Fruit fly (Drosophila melanogaster) whole organism, embryonic: ENCODE measurements around the gene Vha55.

Experiments
- CG11560 ChIP-seq: fragments of 200-800 bp; sonication (Bioruptor generic); IDR thresholded peaks from 3 replicates; pipeline ENCODE4 v1.3.6; 2022; ENCODE audit warnings: missing biosample characterization, missing genetic modification characterization
- CG12071 ChIP-seq: fragments of 200-800 bp; sonication (Bioruptor generic); optimal IDR thresholded peaks from 3 replicates; lab custom pipeline; 2018; ENCODE audit warnings: missing biosample characterization, mild to moderate bottlenecking, missing genetic modification characterization
- CG12236 ChIP-seq: fragments of 200-800 bp; sonication (Bioruptor generic); optimal IDR thresholded peaks from 2 replicates; lab custom pipeline; 2016; ENCODE audit warnings: missing biosample characterization, missing genetic modification characterization
- CG15479 ChIP-seq: fragments of 200-800 bp; sonication (Bioruptor generic); optimal IDR thresholded peaks from 3 replicates; lab custom pipeline; 2019; ENCODE audit warnings: missing biosample characterization, mild to moderate bottlenecking, missing genetic modification characterization, moderate library complexity
- CG16779 ChIP-seq: fragments of 200-800 bp; sonication (Bioruptor generic); IDR thresholded peaks from 2 replicates; pipeline ENCODE4 v1.3.6; 2022; ENCODE audit warnings: missing biosample characterization, missing genetic modification characterization
- CG17612 ChIP-seq: fragments of 200-800 bp; sonication (Bioruptor generic); IDR thresholded peaks from 2 replicates; pipeline ENCODE4 v1.3.6; 2022; ENCODE audit warnings: missing biosample characterization, missing genetic modification characterization
- CG18011 ChIP-seq: fragments of 200-800 bp; sonication (Bioruptor generic); optimal IDR thresholded peaks from 2 replicates; lab custom pipeline; 2017; ENCODE audit warnings: missing biosample characterization, missing genetic modification characterization, mild to moderate bottlenecking, moderate library complexity, missing genotype
- CG34376 ChIP-seq: fragments of 200-800 bp; sonication (Bioruptor generic); optimal IDR thresholded peaks from 2 replicates; lab custom pipeline; 2018; ENCODE audit warnings: missing biosample characterization, mild to moderate bottlenecking, missing genetic modification characterization
- CG3995 ChIP-seq: fragments of 200-800 bp; sonication (Bioruptor generic); optimal IDR thresholded peaks from 3 replicates; lab custom pipeline; 2016; ENCODE audit warnings: missing biosample characterization, missing genetic modification characterization
- CG6272 ChIP-seq: fragments of 200-800 bp; sonication (Bioruptor generic); IDR thresholded peaks from 2 replicates; pipeline ENCODE4 v1.3.6; 2022; ENCODE audit warnings: missing biosample characterization, missing genetic modification characterization
- CG7271 ChIP-seq: fragments of 200-800 bp; sonication (Bioruptor generic); optimal IDR thresholded peaks from 2 replicates; lab custom pipeline; 2018; ENCODE audit warnings: missing biosample characterization, mild to moderate bottlenecking, missing genetic modification characterization, moderate library complexity
- CG7786 ChIP-seq: fragments of 200-800 bp; sonication (Bioruptor generic); optimal IDR thresholded peaks from 2 replicates; lab custom pipeline; 2016; ENCODE audit warnings: missing biosample characterization, missing genetic modification characterization
- CG7839 ChIP-seq: fragments of 200-800 bp; sonication (Bioruptor generic); optimal IDR thresholded peaks from 3 replicates; lab custom pipeline; 2018; ENCODE audit warnings: missing biosample characterization, mild to moderate bottlenecking, missing genetic modification characterization, moderate library complexity
- CG8478 ChIP-seq: fragments of >200 bp; optimal IDR thresholded peaks from 2 replicates; lab custom pipeline; 2018
- D ChIP-seq, 2 experiments: fragments of 200-800 bp in 1 of 2; fragments of >200 bp in 1 of 2; sonication (Bioruptor generic) in 1 of 2; optimal IDR thresholded peaks; 2 replicates in 1 of 2; 3 replicates in 1 of 2; lab custom pipeline; 2017; ENCODE audit warnings: mild to moderate bottlenecking in 1 of 2, missing biosample characterization in 1 of 2, missing genetic modification characterization in 1 of 2, missing genetic modification reagents in 1 of 2
- Hand ChIP-seq: fragments of 200-800 bp; sonication (Bioruptor generic); optimal IDR thresholded peaks from 2 replicates; lab custom pipeline; 2017; ENCODE audit warnings: mild to moderate bottlenecking, missing biosample characterization, missing genetic modification reagents, missing genetic modification characterization
- HmgZ ChIP-seq: fragments of 200-800 bp; sonication (Bioruptor generic); optimal IDR thresholded peaks from 2 replicates; lab custom pipeline; 2018; ENCODE audit warnings: missing biosample characterization, mild to moderate bottlenecking, missing genetic modification characterization
- Hr78 ChIP-seq, 2 experiments: fragments of 200-800 bp in 1 of 2; fragments of >200 bp in 1 of 2; sonication (Bioruptor generic) in 1 of 2; optimal IDR thresholded peaks; 2 replicates each; lab custom pipeline; 2017 to 2019; ENCODE audit warnings: missing biosample characterization in 2 of 2, missing genetic modification characterization in 2 of 2, mild to moderate bottlenecking in 1 of 2, moderate library complexity in 1 of 2
- Med ChIP-seq: fragments of 200-800 bp; sonication (Bioruptor generic); peaks from one replicate; lab custom pipeline; 2016; ENCODE audit warnings: missing biosample characterization, missing genetic modification characterization, mild to moderate bottlenecking, inconsistent platforms, moderate library complexity
- Neu2 ChIP-seq: fragments of 200-800 bp; sonication (Bioruptor generic); optimal IDR thresholded peaks from 3 replicates; lab custom pipeline; 2016; ENCODE audit warnings: missing biosample characterization, missing genetic modification characterization, borderline replicate concordance
- Scr ChIP-seq: fragments of 200-800 bp; sonication (Bioruptor generic); IDR thresholded peaks from 2 replicates; pipeline ENCODE4 v1.3.6; 2022; ENCODE audit warnings: missing biosample characterization, missing genetic modification characterization; ENCODE audit not compliant: partially characterized antibody
- Spps ChIP-seq: fragments of 200-800 bp; sonication (Bioruptor generic); optimal IDR thresholded peaks from 2 replicates; lab custom pipeline; 2018; ENCODE audit warnings: missing biosample characterization, mild to moderate bottlenecking, missing genetic modification characterization
- Sry-β ChIP-seq: fragments of 200-800 bp; sonication (Bioruptor generic); optimal IDR thresholded peaks from 2 replicates; lab custom pipeline; 2018; ENCODE audit warnings: missing biosample characterization, mild to moderate bottlenecking, missing genetic modification characterization, moderate library complexity
- ara ChIP-seq: fragments of 200-800 bp; sonication (Bioruptor generic); IDR thresholded peaks from 2 replicates; pipeline ENCODE4 v1.3.6; 2022; ENCODE audit warnings: missing biosample characterization, missing genetic modification characterization
- cg ChIP-seq: fragments of 200-800 bp; sonication (Bioruptor generic); optimal IDR thresholded peaks from 3 replicates; lab custom pipeline; 2019; ENCODE audit warnings: missing biosample characterization, mild to moderate bottlenecking, missing genetic modification characterization, moderate library complexity
- chif ChIP-seq, 2 experiments: fragments of 200-800 bp; sonication (Bioruptor generic); optimal IDR thresholded peaks; 3 replicates each; lab custom pipeline; 2016; ENCODE audit warnings: missing biosample characterization in 2 of 2, missing genetic modification characterization in 2 of 2
- ci ChIP-seq: fragments of 200-800 bp; sonication (Bioruptor generic); IDR thresholded peaks from 3 replicates; pipeline ENCODE4 v1.3.6; 2022; ENCODE audit warnings: missing biosample characterization, missing genetic modification characterization
- crp ChIP-seq, 2 experiments: fragments of 200-800 bp; sonication (Bioruptor generic); optimal IDR thresholded peaks; 2 replicates in 1 of 2; 3 replicates in 1 of 2; lab custom pipeline; 2017; ENCODE audit warnings: missing biosample characterization in 2 of 2, missing genetic modification characterization in 2 of 2, mild to moderate bottlenecking in 1 of 2, moderate library complexity in 1 of 2
- dimm ChIP-seq: fragments of 200-800 bp; sonication (Bioruptor generic); IDR thresholded peaks from 2 replicates; pipeline ENCODE4 v1.3.6; 2022; ENCODE audit warnings: missing biosample characterization, missing genetic modification characterization
- en ChIP-seq: fragments of 200-800 bp; sonication (Bioruptor generic); optimal IDR thresholded peaks from 2 replicates; lab custom pipeline; 2016; ENCODE audit warnings: missing biosample characterization, missing genetic modification characterization
- fu2 ChIP-seq: fragments of 200-800 bp; sonication (Bioruptor generic); optimal IDR thresholded peaks from 2 replicates; lab custom pipeline; 2016; ENCODE audit warnings: missing biosample characterization, missing genetic modification characterization
- gcm ChIP-seq: fragments of 200-800 bp; sonication (Bioruptor generic); optimal IDR thresholded peaks from 2 replicates; lab custom pipeline; 2019; ENCODE audit warnings: missing biosample characterization, mild to moderate bottlenecking, missing genetic modification characterization, moderate library complexity
- hkb ChIP-seq, 2 experiments: fragments of 200-800 bp in 1 of 2; fragments of >200 bp in 1 of 2; sonication (Bioruptor generic) in 1 of 2; IDR thresholded peaks in 1 of 2; optimal IDR thresholded peaks in 1 of 2; 2 replicates each; pipeline versions ENCODE4 v1.3.6 to Lab custom; 2017 to 2022; ENCODE audit warnings: missing biosample characterization in 1 of 2, missing genetic modification characterization in 1 of 2
- ind ChIP-seq: fragments of 200-800 bp; sonication (Bioruptor generic); optimal IDR thresholded peaks from 3 replicates; lab custom pipeline; 2016; ENCODE audit warnings: missing biosample characterization, missing genetic modification characterization
- inv ChIP-seq: fragments of 200-800 bp; sonication (Bioruptor generic); IDR thresholded peaks from 2 replicates; pipeline ENCODE4 v1.3.6; 2022; ENCODE audit warnings: missing biosample characterization, missing genetic modification characterization; ENCODE audit not compliant: partially characterized antibody
- jing ChIP-seq: fragments of 200-800 bp; sonication (Bioruptor generic); optimal IDR thresholded peaks from 2 replicates; lab custom pipeline; 2018; ENCODE audit warnings: missing biosample characterization, mild to moderate bottlenecking, missing genetic modification characterization
- kni ChIP-seq: fragments of 200-800 bp; sonication (Bioruptor generic); optimal IDR thresholded peaks from 3 replicates; lab custom pipeline; 2017; ENCODE audit warnings: mild to moderate bottlenecking, missing biosample characterization, missing genetic modification reagents, missing genetic modification characterization
- knrl ChIP-seq: fragments of 200-800 bp; sonication (Bioruptor generic); IDR thresholded peaks from 3 replicates; pipeline ENCODE4 v1.3.6; 2022; ENCODE audit warnings: missing biosample characterization, missing genetic modification characterization; ENCODE audit not compliant: partially characterized antibody
- lbe ChIP-seq: fragments of 200-800 bp; sonication (Bioruptor generic); optimal IDR thresholded peaks from 2 replicates; lab custom pipeline; 2016; ENCODE audit warnings: missing biosample characterization, mild to moderate bottlenecking, missing genetic modification characterization
- lmd ChIP-seq: fragments of 200-800 bp; sonication (Bioruptor generic); IDR thresholded peaks from 2 replicates; pipeline ENCODE4 v1.3.6; 2022; ENCODE audit warnings: missing biosample characterization, missing genetic modification characterization
- lola ChIP-seq, 3 experiments: fragments of >200 bp in 2 of 3; fragments of 200-800 bp in 1 of 3; sonication (Bioruptor generic) in 1 of 3; optimal IDR thresholded peaks; 2 replicates each; lab custom pipeline; 2017 to 2019; ENCODE audit warnings: missing biosample characterization in 3 of 3, missing genetic modification characterization in 3 of 3, mild to moderate bottlenecking in 1 of 3, moderate library complexity in 1 of 3
- lov ChIP-seq, 2 experiments: fragments of 200-800 bp in 1 of 2; fragments of >200 bp in 1 of 2; sonication (Bioruptor generic) in 1 of 2; IDR thresholded peaks in 1 of 2; optimal IDR thresholded peaks in 1 of 2; 2 replicates in 1 of 2; 3 replicates in 1 of 2; pipeline versions ENCODE4 v1.3.6 to Lab custom; 2017 to 2022; ENCODE audit warnings: missing biosample characterization in 1 of 2, missing genetic modification characterization in 1 of 2
- nmo ChIP-seq: fragments of 200-800 bp; sonication (Bioruptor generic); optimal IDR thresholded peaks from 2 replicates; lab custom pipeline; 2018; ENCODE audit warnings: missing biosample characterization, mild to moderate bottlenecking, missing genetic modification characterization, moderate library complexity
- sd ChIP-seq: fragments of 200-800 bp; sonication (Bioruptor generic); optimal IDR thresholded peaks from 3 replicates; lab custom pipeline; 2018; ENCODE audit warnings: missing biosample characterization, mild to moderate bottlenecking, missing genetic modification characterization, moderate library complexity
- sens ChIP-seq: fragments of 200-800 bp; sonication (Bioruptor generic); peaks from one replicate; lab custom pipeline; 2016; ENCODE audit warnings: missing biosample characterization, missing genetic modification characterization
- stc ChIP-seq: fragments of 200-800 bp; sonication (Bioruptor generic); IDR thresholded peaks from 2 replicates; pipeline ENCODE4 v1.3.6; 2022; ENCODE audit warnings: missing biosample characterization, missing genetic modification characterization
- vvl ChIP-seq: fragments of 200-800 bp; sonication (Bioruptor generic); IDR thresholded peaks from 2 replicates; pipeline ENCODE4 v1.3.6; 2022; ENCODE audit warnings: missing biosample characterization, missing genetic modification characterization

Gene Vha55

DNA sequence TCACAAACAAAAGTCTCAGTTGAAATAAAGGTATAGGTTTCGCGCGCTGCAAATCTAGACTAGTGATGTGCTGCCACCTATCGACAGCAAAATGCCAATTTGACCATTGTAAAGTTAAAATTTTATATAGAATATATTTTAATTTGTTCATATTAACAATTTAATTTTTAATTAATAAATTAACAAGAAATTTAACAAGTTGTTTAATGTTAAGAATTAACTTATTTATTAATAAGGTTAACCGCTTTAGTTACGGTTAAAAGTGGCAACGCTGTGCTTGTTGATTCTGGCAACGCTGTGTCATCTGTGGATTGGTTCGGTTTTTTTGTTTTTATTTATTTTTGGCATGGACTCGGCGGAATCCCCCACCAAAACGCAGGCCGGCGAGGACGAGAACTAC lies 2.7 kb upstream of the Vha55 start, which contains the start of gene Not10 (continued):
- TF ChIP-seq lola (GFP tag; optimal IDR thresholded peaks at IDR 0.05; lab: Kevin White, UChicago) (peak in 1 of 3 experiments; percentile 11), CG18011 (GFP tag; lab: Kevin White, UChicago) (no peak), chif (GFP tag; optimal IDR thresholded peaks at IDR 0.05; lab: Kevin White, UChicago) (no peak), hkb (optimal IDR thresholded peaks at IDR 0.05; lab: Kevin White, UChicago) (no peak), hkb (GFP tag; IDR thresholded peaks at IDR 0.05; lab: Robert Waterston, UW) (no peak), stc (no peak), Sry-β (no peak), lbe (no peak), nmo (GFP tag; lab: Kevin White, UChicago) (peak; percentile 61), crp (GFP tag; optimal IDR thresholded peaks at IDR 0.05; lab: Kevin White, UChicago) (peak in 1 of 2 experiments; percentile 8), ci (GFP tag; lab: Robert Waterston, UW) (no peak), Scr (GFP tag; lab: Robert Waterston, UW) (peak; percentile 78), CG11560 (no peak), HmgZ (tag; lab: Kevin White, UChicago) (peak; percentile 35), CG17612 (GFP tag; lab: Robert Waterston, UW) (no peak), CG12236 (GFP tag; lab: Kevin White, UChicago) (no peak), knrl (GFP tag; lab: Robert Waterston, UW) (peak; percentile 75), lov (optimal IDR thresholded peaks at IDR 0.05; lab: Kevin White, UChicago) (no peak), lov (GFP tag; IDR thresholded peaks at IDR 0.05; lab: Robert Waterston, UW) (no peak), ind (GFP tag; lab: Kevin White, UChicago) (peak; percentile 44), lmd (GFP tag; lab: Robert Waterston, UW) (no peak; the same call in 1 of the 2 replicates), CG7786 (GFP tag; lab: Kevin White, UChicago) (no peak), CG12071 (GFP tag; lab: Kevin White, UChicago) (no peak), en (no peak), CG7839 (no peak), dimm (GFP tag; lab: Robert Waterston, UW) (no peak), Neu2 (no peak), vvl (GFP tag; lab: Robert Waterston, UW) (0 out of 2 replicates have a peak, but pooled peaks have one; percentile 11), CG6272 (peak; percentile 48; the same call in 1 of the 2 replicates), fu2 (GFP tag; lab: Kevin White, UChicago) (no peak), jing (no peak), inv (GFP tag; lab: Robert Waterston, UW) (peak; percentile 61)

DNA sequence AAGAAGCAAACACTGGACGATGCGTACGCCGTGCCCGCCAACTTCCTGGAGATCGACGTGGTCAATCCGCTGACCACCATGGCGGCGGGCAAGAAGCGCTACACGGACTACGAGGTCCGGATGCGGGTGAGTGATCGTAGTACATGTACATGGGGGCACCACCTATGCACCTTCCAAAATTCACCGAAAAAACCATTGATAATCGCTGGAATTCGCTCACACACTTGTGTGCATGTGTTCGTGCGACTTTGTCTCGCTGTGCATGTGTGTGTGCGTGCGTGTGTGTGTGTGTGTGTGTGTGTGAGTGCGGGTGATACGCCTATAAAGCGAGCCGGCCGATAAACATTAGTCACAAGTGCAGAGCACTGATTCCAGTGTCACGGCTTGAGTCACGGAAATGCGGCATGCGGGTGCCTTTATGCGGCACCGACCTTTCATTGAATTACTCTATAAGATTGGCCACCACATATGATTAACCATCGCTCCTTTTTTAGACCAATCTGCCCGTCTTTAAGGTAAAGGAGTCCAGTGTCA lies 833 bp upstream of the Vha55 start:
- TF ChIP-seq Spps (tag; lab: Kevin White, UChicago) (no peak), sens (GFP tag; lab: Kevin White, UChicago) (peak; percentile 39), CG15479 (GFP tag; lab: Kevin White, UChicago) (no peak), ara (GFP tag; lab: Robert Waterston, UW) (no peak), Hr78 (GFP tag; optimal IDR thresholded peaks at IDR 0.05; lab: Kevin White, UChicago) (peak in 1 of 2 experiments; percentile 34), CG8478 (lab: Kevin White, UChicago) (peak; percentile 91), CG3995 (GFP tag; lab: Kevin White, UChicago) (peak; percentile 95), Med (peak; percentile 38), CG34376 (GFP tag; lab: Kevin White, UChicago) (peak; percentile 9), sd (tag; lab: Kevin White, UChicago) (peak; percentile 86), gcm (GFP tag; lab: Kevin White, UChicago) (peak; percentile 79), CG16779 (GFP tag; lab: Robert Waterston, UW) (no peak), Sry-β (peak; percentile 33), Hand (GFP tag; lab: Kevin White, UChicago) (peak; percentile 6), CG7271 (no peak), cg (peak; percentile 86), kni (GFP tag; lab: Kevin White, UChicago) (peak; percentile 27), D (optimal IDR thresholded peaks at IDR 0.05; lab: Kevin White, UChicago) (peak; percentile 15), D (GFP tag; optimal IDR thresholded peaks at IDR 0.05; lab: Kevin White, UChicago) (no peak)
- TF ChIP-seq, all 482 proteins: peak for 13
